Fruit fly (Drosophila melanogaster): ENCODE measurements around the gene GstD6.

Gene GstD6

dm6 chr3R:12376828-12377227 is at the start of gene GstD6:
TSS of gene GstD6 (plus strand) at chr3R:12377128.
- TF ChIP-seq Fer3 (tag; optimal IDR thresholded peaks at IDR 0.05) (no peak), CG34422 (GFP tag; IDR thresholded peaks at IDR 0.05) (no peak), CG1832 (GFP tag; optimal IDR thresholded peaks at IDR 0.05) (no peak), luna (GFP tag; optimal IDR thresholded peaks at IDR 0.05) (no peak), CG17802 (tag; optimal IDR thresholded peaks at IDR 0.05) (no peak), tin (GFP tag; optimal IDR thresholded peaks at IDR 0.05) (no peak), CG15011 (GFP tag; optimal IDR thresholded peaks at IDR 0.05) (no peak), bcd (GFP tag; optimal IDR thresholded peaks at IDR 0.05) (no peak), hb (GFP tag; IDR thresholded peaks at IDR 0.05; ENCODE audit: partially characterized antibody) (no peak), CG10431 (GFP tag; optimal IDR thresholded peaks at IDR 0.05) (no peak), CG3163 (GFP tag; optimal IDR thresholded peaks at IDR 0.05) (no peak), prd (optimal IDR thresholded peaks at IDR 0.05) (no peak), prd (GFP tag; IDR thresholded peaks at IDR 0.05) (no peak), CG6689 (GFP tag; IDR thresholded peaks at IDR 0.05) (no peak)

dm6 chr3R:12329827-12330226 is 47.1 kb upstream of the GstD6 start:
- no peak for TF ChIP-seq sug (tag; optimal IDR thresholded peaks at IDR 0.05)
- TF ChIP-seq CG9817 (tag; optimal IDR thresholded peaks at IDR 0.05): no peak
- peak; percentile 50 for TF ChIP-seq mirr (GFP tag; optimal IDR thresholded peaks at IDR 0.05)
- TF ChIP-seq CG34376 (GFP tag; optimal IDR thresholded peaks at IDR 0.05): no peak
- no peak for TF ChIP-seq klu (GFP tag; IDR thresholded peaks at IDR 0.05)
- no peak for TF ChIP-seq D19B (GFP tag; optimal IDR thresholded peaks at IDR 0.05)
- no peak for TF ChIP-seq CG8359 (GFP tag; optimal IDR thresholded peaks at IDR 0.05; ENCODE audit: borderline replicate concordance)
- TF ChIP-seq Hmx (GFP tag; optimal IDR thresholded peaks at IDR 0.05): no peak
- no peak for TF ChIP-seq Lim3 (GFP tag; IDR thresholded peaks at IDR 0.05)
- TF ChIP-seq maf-S (GFP tag; optimal IDR thresholded peaks at IDR 0.05): no peak
- TF ChIP-seq BEAF-32 (GFP tag; optimal IDR thresholded peaks at IDR 0.05): no peak
- no peak for TF ChIP-seq cg (GFP tag; optimal IDR thresholded peaks at IDR 0.05)
- peak; percentile 50 for TF ChIP-seq oc (tag; optimal IDR thresholded peaks at IDR 0.05)
- no peak for TF ChIP-seq aop (GFP tag; IDR thresholded peaks at IDR 0.05)
- peak; percentile 43 for TF ChIP-seq Deaf1 (tag; optimal IDR thresholded peaks at IDR 0.05)
- TF ChIP-seq Dek (tag; optimal IDR thresholded peaks at IDR 0.05): no peak
- TF ChIP-seq gcm2 (GFP tag; optimal IDR thresholded peaks at IDR 0.05): no peak
- no peak for TF ChIP-seq Dip2 (GFP tag; IDR thresholded peaks at IDR 0.05)
- no peak for TF ChIP-seq CG9437 (GFP tag; optimal IDR thresholded peaks at IDR 0.05)
- TF ChIP-seq CG10462 (GFP tag; optimal IDR thresholded peaks at IDR 0.05): no peak
- no peak for TF ChIP-seq CG12155 (GFP tag; optimal IDR thresholded peaks at IDR 0.05)
- no peak for TF ChIP-seq HHEX (GFP tag; optimal IDR thresholded peaks at IDR 0.05)
- peak; percentile 14; the same call in 1 of the 2 replicates for TF ChIP-seq Bgb (GFP tag; IDR thresholded peaks at IDR 0.05; ENCODE audit: partially characterized antibody)
- peak in 1 of 2 experiments; percentile 25 for TF ChIP-seq Hr51 (GFP tag; optimal IDR thresholded peaks at IDR 0.05)
- no peak for TF ChIP-seq HLH3B (GFP tag; IDR thresholded peaks at IDR 0.05)
- no peak for TF ChIP-seq pum (GFP tag; optimal IDR thresholded peaks at IDR 0.05)
- TF ChIP-seq NK7.1 (GFP tag; optimal IDR thresholded peaks at IDR 0.05): no peak
- TF ChIP-seq chinmo (GFP tag; IDR thresholded peaks at IDR 0.05; ENCODE audit: partially characterized antibody): no peak
- no peak for TF ChIP-seq Bdp1 (GFP tag; optimal IDR thresholded peaks at IDR 0.05)
- peak; percentile 47 for TF ChIP-seq Ets65A (GFP tag)
- TF ChIP-seq unpg (GFP tag; optimal IDR thresholded peaks at IDR 0.05): no peak
- peak; percentile 85 for TF ChIP-seq Hey (tag; optimal IDR thresholded peaks at IDR 0.05)
- TF ChIP-seq abd-A (tag; optimal IDR thresholded peaks at IDR 0.05): peak; percentile 43
- no peak for TF ChIP-seq CG18011 (GFP tag; optimal IDR thresholded peaks at IDR 0.05)
- TF ChIP-seq nmo (GFP tag; optimal IDR thresholded peaks at IDR 0.05): no peak
- no peak for TF ChIP-seq tio (GFP tag; optimal IDR thresholded peaks at IDR 0.05)
- TF ChIP-seq vfl (GFP tag; optimal IDR thresholded peaks at IDR 0.05): no peak
